Fruit fly (Drosophila melanogaster): Measurements from ENCODE around the gene CG13829.

The CG13829 gene

dm6 chr3R:23127796-23128195 lies 33.3 kb downstream of the CG13829 start, which contains the start of gene CG31457:
Gene CG31457, minus strand, starts transcription at chr3R:23127981.
- TF ChIP-seq CG11902 (GFP tag; optimal IDR thresholded peaks at IDR 0.05) (no peak), CG15336 (GFP tag; IDR thresholded peaks at IDR 0.05) (no peak), esn (GFP tag; optimal IDR thresholded peaks at IDR 0.05) (peak; percentile 15), fkh (GFP tag; optimal IDR thresholded peaks at IDR 0.05) (peak; percentile 24), Eip78C (GFP tag) (peak; percentile 4), CG10669 (GFP tag; optimal IDR thresholded peaks at IDR 0.05) (no peak), CG34406 (GFP tag; optimal IDR thresholded peaks at IDR 0.05) (no peak), CG6808 (GFP tag; optimal IDR thresholded peaks at IDR 0.05) (no peak), fd59A (GFP tag; optimal IDR thresholded peaks at IDR 0.05) (no peak), CG6276 (GFP tag; optimal IDR thresholded peaks at IDR 0.05) (no peak), Gug (GFP tag; IDR thresholded peaks at IDR 0.05) (no peak), CG8119 (GFP tag; IDR thresholded peaks at IDR 0.05) (no peak), CG11294 (GFP tag; IDR thresholded peaks at IDR 0.05) (no peak), Hr39 (GFP tag; optimal IDR thresholded peaks at IDR 0.05) (peak; percentile 0), CG6854 (GFP tag; optimal IDR thresholded peaks at IDR 0.05) (no peak), CG3032 (tag; optimal IDR thresholded peaks at IDR 0.05) (no peak)

- TF ChIP-seq Gug (GFP tag; IDR thresholded peaks at IDR 0.05) (no peak), CG1621 (tag; optimal IDR thresholded peaks at IDR 0.05) (peak; percentile 10), svp (GFP tag) (peak; percentile 93), Blimp-1 (GFP tag; optimal IDR thresholded peaks at IDR 0.05) (no peak), Met (GFP tag; optimal IDR thresholded peaks at IDR 0.05) (no peak), fkh (GFP tag; optimal IDR thresholded peaks at IDR 0.05) (peak; percentile 99), esn (GFP tag; optimal IDR thresholded peaks at IDR 0.05) (peak; percentile 49), Eip78C (GFP tag) (peak; percentile 46), CG6163 (GFP tag; IDR thresholded peaks at IDR 0.05) (peak; percentile 30; the same call in 1 of the 3 replicates), spab (GFP tag; optimal IDR thresholded peaks at IDR 0.05) (no peak), CG31627 (GFP tag; optimal IDR thresholded peaks at IDR 0.05) (peak; percentile 20), Hr39 (GFP tag; optimal IDR thresholded peaks at IDR 0.05) (peak; percentile 15)
These were observed 34.7 kb downstream of the CG13829 start, which contains the start of gene CG31365 for dm6 chr3R:23126241-23127022. Gene CG31365, minus strand, starts transcription at chr3R:23126422.

- no peak for TF ChIP-seq cyc (GFP tag; optimal IDR thresholded peaks at IDR 0.05)
- no peak for TF ChIP-seq CG15336 (GFP tag; IDR thresholded peaks at IDR 0.05)
- TF ChIP-seq fkh (GFP tag; optimal IDR thresholded peaks at IDR 0.05), result peak; percentile 76
- no peak for TF ChIP-seq Ets21C (GFP tag; optimal IDR thresholded peaks at IDR 0.05)
- no peak for TF ChIP-seq ss (GFP tag; optimal IDR thresholded peaks at IDR 0.05)
- no peak for TF ChIP-seq Sox14 (GFP tag; optimal IDR thresholded peaks at IDR 0.05)
These were observed 40.2 kb downstream of the CG13829 start for dm6 chr3R:23120933-23121332.

dm6 chr3R:23119873-23120272 lies 41.3 kb downstream of the CG13829 start:
- no peak for TF ChIP-seq CG8632 (GFP tag; optimal IDR thresholded peaks at IDR 0.05)
- TF ChIP-seq Gug (GFP tag; IDR thresholded peaks at IDR 0.05), result no peak
- TF ChIP-seq CG16779 (tag; optimal IDR thresholded peaks at IDR 0.05), result no peak
- TF ChIP-seq CG4318 (GFP tag; optimal IDR thresholded peaks at IDR 0.05), result no peak
- peak in 1 of 2 experiments; percentile 36 for TF ChIP-seq ss (GFP tag; optimal IDR thresholded peaks at IDR 0.05)
- TF ChIP-seq CG6854 (GFP tag; optimal IDR thresholded peaks at IDR 0.05), result peak; percentile 32
- TF ChIP-seq eg (GFP tag; IDR thresholded peaks at IDR 0.05), result no peak
- peak; percentile 72 for TF ChIP-seq fkh (GFP tag; optimal IDR thresholded peaks at IDR 0.05)
- TF ChIP-seq Sox15 (GFP tag; optimal IDR thresholded peaks at IDR 0.05), result no peak
- TF ChIP-seq dsx (GFP tag; optimal IDR thresholded peaks at IDR 0.05; ENCODE audit: poor library complexity, severe bottlenecking), result peak; percentile 48
- no peak for TF ChIP-seq net (GFP tag; optimal IDR thresholded peaks at IDR 0.05)
- TF ChIP-seq CG11762 (GFP tag; optimal IDR thresholded peaks at IDR 0.05; ENCODE audit: insufficient read depth), result no peak
- TF ChIP-seq Eip78C (GFP tag), result peak; percentile 75
- TF ChIP-seq CG6276 (GFP tag; optimal IDR thresholded peaks at IDR 0.05), result no peak
- peak; percentile 6 for TF ChIP-seq fd59A (GFP tag; optimal IDR thresholded peaks at IDR 0.05)
- no peak for TF ChIP-seq Lpt (GFP tag; optimal IDR thresholded peaks at IDR 0.05)
- TF ChIP-seq Hr38 (GFP tag; optimal IDR thresholded peaks at IDR 0.05), result no peak
- no peak for TF ChIP-seq CG32006 (GFP tag; optimal IDR thresholded peaks at IDR 0.05)
- TF ChIP-seq CG34406 (GFP tag; optimal IDR thresholded peaks at IDR 0.05), result peak; percentile 9
- peak; percentile 96 for TF ChIP-seq svp (GFP tag)

Measured in whole organism, prepupa.